Worm (Caenorhabditis elegans): ENCODE measurements around the gene C30G7.3.

DNA sequence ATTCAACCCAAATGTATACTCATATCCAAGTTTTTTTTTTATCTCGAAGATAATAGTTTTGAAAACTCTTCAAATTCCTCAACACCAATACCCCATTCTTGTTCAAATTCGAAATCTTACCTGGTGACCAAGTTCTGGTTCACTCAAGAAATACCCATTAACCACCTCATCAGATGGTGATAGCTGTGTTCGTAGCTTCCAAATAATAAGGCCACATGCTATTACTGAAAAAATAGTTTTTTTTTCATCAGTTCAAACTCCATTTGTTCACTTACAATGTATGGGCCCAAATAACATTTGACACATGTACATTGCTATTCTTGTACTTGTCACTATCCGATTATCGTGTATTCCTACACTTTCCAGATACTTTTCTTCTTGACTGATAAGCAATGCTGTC is 38.1 kb downstream of the C30G7.3 start:
- TF ChIP-seq ref-1 (GFP tag; conservative IDR thresholded peaks at IDR 0.05): no peak
- TF ChIP-seq med-1 (GFP tag; optimal IDR thresholded peaks at IDR 0.05; ENCODE audit: insufficient read depth): no peak
